Fruit fly (Drosophila melanogaster): ENCODE data around the gene Cpr72Ea.

dm6 chr3L:16346023-16346422 lies 16.4 kb upstream of the Cpr72Ea start, which contains the start of gene CG33257:
- no peak for TF ChIP-seq Dif (GFP tag; optimal IDR thresholded peaks at IDR 0.05; ENCODE audit: partially characterized antibody)
- TF ChIP-seq usp (GFP tag; optimal IDR thresholded peaks at IDR 0.05): no peak
- TF ChIP-seq dl (GFP tag; optimal IDR thresholded peaks at IDR 0.05; ENCODE audit: insufficient read depth in 1 of 2, partially characterized antibody in 2 of 2): no peak
- TF ChIP-seq dsf (GFP tag; optimal IDR thresholded peaks at IDR 0.05; ENCODE audit: borderline replicate concordance): no peak
- TF ChIP-seq Sp1 (GFP tag; optimal IDR thresholded peaks at IDR 0.05): no peak
- no peak for TF ChIP-seq OdsH (GFP tag; optimal IDR thresholded peaks at IDR 0.05)
- no peak for TF ChIP-seq lola (GFP tag; optimal IDR thresholded peaks at IDR 0.05)
- no peak for TF ChIP-seq h (GFP tag; optimal IDR thresholded peaks at IDR 0.05)
- no peak for TF ChIP-seq Jra (GFP tag; optimal IDR thresholded peaks at IDR 0.05)
